Fruit fly (Drosophila melanogaster) whole organism: ENCODE data around the gene mys.

Source experiments
- EcR ChIP-seq, 2 experiments: fragments of >200 bp; optimal IDR thresholded peaks; 2 replicates each; lab custom pipeline; 2017; ENCODE audit warnings: missing biosample characterization in 2 of 2, missing genetic modification characterization in 2 of 2, missing genetic modification reagents in 2 of 2
- pan ChIP-seq: fragments of >200 bp; optimal IDR thresholded peaks from 2 replicates; lab custom pipeline; 2017
- psq ChIP-seq: fragments of >200 bp; optimal IDR thresholded peaks from 2 replicates; lab custom pipeline; 2017

dm6 chrX:8060921-8061270 lies 549 bp upstream of the mys start:
- TF ChIP-seq pan (lab: Kevin White, UChicago) (no peak), EcR (GFP tag; optimal IDR thresholded peaks at IDR 0.05; lab: Kevin White, UChicago) (no peak), psq (lab: Kevin White, UChicago) (no peak)
